Worm (Caenorhabditis elegans) whole organism, L4/young adult: Measurements from ENCODE around the gene ulp-4.

Experiments used
- W03F9.2 ChIP-seq: fragments of 150-350 bp; optimal IDR thresholded peaks from 2 replicates; lab custom pipeline; 2014; ENCODE audit warnings: missing biosample characterization, missing genetic modification characterization
- dao-5 ChIP-seq: sonication (generic microtip); optimal IDR thresholded peaks from 2 replicates; lab custom pipeline; 2016; ENCODE audit warnings: missing genotype, missing genetic modification characterization, moderate library complexity, missing compliant biosample characterization
- him-1 ChIP-seq: sonication (generic microtip); optimal IDR thresholded peaks from 2 replicates; lab custom pipeline; 2016; ENCODE audit warnings: missing genotype, missing genetic modification reagents, missing genetic modification characterization, missing compliant biosample characterization

ce11 chrII:8099212-8099784, 30.5 kb upstream of the ulp-4 start:
- TF ChIP-seq W03F9.2 (tag; lab: Kevin White, UChicago) (no peak), him-1 (tag; lab: Kevin White, UChicago) (no peak), dao-5 (tag; lab: Kevin White, UChicago) (no peak)
